Fruit fly (Drosophila melanogaster): Measurements from ENCODE around the gene cona.

The cona gene

dm6 chr3R:18365978-18366643 is 19.5 kb upstream of the cona start, which contains the start of the genes WRNexo and Nup43 (continued):
- no peak for TF ChIP-seq MESR4 (GFP tag; optimal IDR thresholded peaks at IDR 0.05)
- no peak for TF ChIP-seq CG6813 (GFP tag; optimal IDR thresholded peaks at IDR 0.05)
- TF ChIP-seq CG32767 (GFP tag; IDR thresholded peaks at IDR 0.05), result no peak
- TF ChIP-seq CkIIα-i1 (GFP tag; IDR thresholded peaks at IDR 0.05), result no peak
- peak; percentile 23 for TF ChIP-seq YL-1 (GFP tag; optimal IDR thresholded peaks at IDR 0.05)
- TF ChIP-seq hkb (optimal IDR thresholded peaks at IDR 0.05), result no peak
- TF ChIP-seq hkb (GFP tag; IDR thresholded peaks at IDR 0.05), result no peak
- TF ChIP-seq Dbx (GFP tag; IDR thresholded peaks at IDR 0.05), result no peak
- no peak for TF ChIP-seq CG30431 (GFP tag; optimal IDR thresholded peaks at IDR 0.05)
- TF ChIP-seq CG17802 (tag; optimal IDR thresholded peaks at IDR 0.05), result no peak
- no peak for TF ChIP-seq luna (GFP tag; optimal IDR thresholded peaks at IDR 0.05)
- TF ChIP-seq hb (GFP tag; IDR thresholded peaks at IDR 0.05; ENCODE audit: partially characterized antibody), result no peak
- TF ChIP-seq sima (GFP tag; optimal IDR thresholded peaks at IDR 0.05), result no peak
- peak; percentile 49 for TF ChIP-seq Hr3 (GFP tag; optimal IDR thresholded peaks at IDR 0.05)
- no peak for TF ChIP-seq CG7745 (tag; optimal IDR thresholded peaks at IDR 0.05)
- TF ChIP-seq odd (GFP tag; optimal IDR thresholded peaks at IDR 0.05), result no peak
- TF ChIP-seq ftz-f1 (GFP tag; optimal IDR thresholded peaks at IDR 0.05), result no peak
- TF ChIP-seq stc (GFP tag; IDR thresholded peaks at IDR 0.05), result no peak
- no peak for TF ChIP-seq toy (GFP tag; IDR thresholded peaks at IDR 0.05)
- no peak for TF ChIP-seq bsh (GFP tag; optimal IDR thresholded peaks at IDR 0.05)
- TF ChIP-seq CG9215 (GFP tag; IDR thresholded peaks at IDR 0.05), result 0 out of 2 replicates have a peak, but pooled peaks have one; percentile 10
- TF ChIP-seq CG1602 (GFP tag; optimal IDR thresholded peaks at IDR 0.05), result peak; percentile 36
- no peak for TF ChIP-seq hth (optimal IDR thresholded peaks at IDR 0.05)
- no peak for TF ChIP-seq CG8765 (GFP tag; IDR thresholded peaks at IDR 0.05)
- peak; percentile 36; the same call in 1 of the 2 replicates for TF ChIP-seq ttk (GFP tag; IDR thresholded peaks at IDR 0.05)
- TF ChIP-seq tin (GFP tag; optimal IDR thresholded peaks at IDR 0.05), result peak; percentile 42
- TF ChIP-seq Chrac-16 (GFP tag; optimal IDR thresholded peaks at IDR 0.05), result peak; percentile 19
- TF ChIP-seq CG12236 (GFP tag; optimal IDR thresholded peaks at IDR 0.05), result no peak
- TF ChIP-seq kah (GFP tag; optimal IDR thresholded peaks at IDR 0.05), result no peak
- TF ChIP-seq Sox102F (GFP tag; optimal IDR thresholded peaks at IDR 0.05), result no peak
- no peak for TF ChIP-seq disco-r (GFP tag; optimal IDR thresholded peaks at IDR 0.05)
- TF ChIP-seq Hey (tag; optimal IDR thresholded peaks at IDR 0.05), result no peak
- no peak for TF ChIP-seq CG2678 (tag; optimal IDR thresholded peaks at IDR 0.05)
- TF ChIP-seq Dll (GFP tag; IDR thresholded peaks at IDR 0.05; ENCODE audit: partially characterized antibody), result no peak
- no peak for TF ChIP-seq sqz (GFP tag; optimal IDR thresholded peaks at IDR 0.05)
- TF ChIP-seq psq (GFP tag; optimal IDR thresholded peaks at IDR 0.05), result no peak
- TF ChIP-seq CG7987 (GFP tag; optimal IDR thresholded peaks at IDR 0.05), result no peak
- TF ChIP-seq fd96Cb (tag; optimal IDR thresholded peaks at IDR 0.05), result peak; percentile 40
- TF ChIP-seq dati (GFP tag; IDR thresholded peaks at IDR 0.05), result no peak
- no peak for TF ChIP-seq ap (GFP tag; IDR thresholded peaks at IDR 0.05)
- peak; percentile 4 for TF ChIP-seq NC2α (GFP tag; optimal IDR thresholded peaks at IDR 0.05)
- no peak for TF ChIP-seq CG6854 (GFP tag; optimal IDR thresholded peaks at IDR 0.05)
- TF ChIP-seq CG18262 (tag; optimal IDR thresholded peaks at IDR 0.05), result peak; percentile 35
- no peak for TF ChIP-seq Sry-β (GFP tag; optimal IDR thresholded peaks at IDR 0.05)
- TF ChIP-seq vnd (GFP tag; IDR thresholded peaks at IDR 0.05; ENCODE audit: partially characterized antibody), result no peak
- no peak for TF ChIP-seq CG43689 (GFP tag; IDR thresholded peaks at IDR 0.05)
- no peak for TF ChIP-seq cg (GFP tag; optimal IDR thresholded peaks at IDR 0.05)
- TF ChIP-seq C15 (GFP tag; IDR thresholded peaks at IDR 0.05), result no peak
- TF ChIP-seq ssp (GFP tag; IDR thresholded peaks at IDR 0.05), result peak; percentile 33; the same call in 1 of the 2 replicates
- TF ChIP-seq dm (GFP tag; optimal IDR thresholded peaks at IDR 0.05), result peak; percentile 31
- peak; percentile 72 for TF ChIP-seq row (GFP tag; IDR thresholded peaks at IDR 0.05)
